Fruit fly (Drosophila melanogaster): Measurements from ENCODE around the gene CG10631.

Gene CG10631

DNA sequence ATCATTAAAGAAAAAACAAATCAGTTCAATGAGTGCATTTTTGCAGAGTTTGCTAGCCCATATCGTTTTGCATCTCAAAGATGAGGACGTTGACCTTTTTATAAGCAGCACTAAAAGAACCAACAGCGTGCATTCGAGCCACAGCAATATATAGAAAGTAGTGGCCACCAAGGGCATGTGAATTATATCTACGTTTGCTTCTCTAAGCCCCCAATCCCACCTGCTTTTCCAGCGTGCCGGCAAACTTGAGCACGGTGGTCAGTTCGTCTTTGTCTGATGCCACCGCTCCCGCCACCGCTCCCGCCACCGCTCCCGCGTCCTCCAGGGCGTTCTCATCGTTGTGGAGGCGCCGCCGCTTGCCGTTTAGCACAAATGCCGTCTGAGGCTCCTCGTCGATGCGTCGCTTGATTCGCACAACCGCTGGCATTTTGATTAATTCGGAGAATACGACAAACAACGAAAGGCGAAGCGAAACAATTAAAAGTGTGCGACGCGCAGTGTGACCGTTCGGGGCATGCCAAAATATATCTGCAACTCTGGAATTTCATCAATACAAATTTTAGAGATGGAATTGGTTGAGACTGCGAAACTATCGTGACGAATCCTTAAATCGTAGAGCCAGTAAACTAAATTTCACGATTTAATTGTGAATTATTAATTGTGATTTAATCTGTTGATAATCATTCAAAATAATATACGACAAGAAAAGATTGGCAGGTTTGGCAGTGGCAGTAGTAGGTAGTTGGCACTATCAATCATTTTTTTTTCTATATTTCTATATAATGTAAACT is 38.8 kb upstream of the CG10631 start (continued):
- TF ChIP-seq CG15479 (GFP tag; optimal IDR thresholded peaks at IDR 0.05): no peak
- TF ChIP-seq Med (GFP tag): peak; percentile 80
- peak; percentile 35 for TF ChIP-seq Dek (tag; optimal IDR thresholded peaks at IDR 0.05)
- peak; percentile 11 for TF ChIP-seq crc (GFP tag; optimal IDR thresholded peaks at IDR 0.05)
- peak; percentile 42; the same call in 1 of the 3 replicates for TF ChIP-seq ase (GFP tag; IDR thresholded peaks at IDR 0.05)
- peak; percentile 11 for TF ChIP-seq Mes4 (GFP tag; optimal IDR thresholded peaks at IDR 0.05)
- TF ChIP-seq Dp (GFP tag; optimal IDR thresholded peaks at IDR 0.05): peak; percentile 55
- TF ChIP-seq CG12942 (GFP tag; optimal IDR thresholded peaks at IDR 0.05): no peak
- TF ChIP-seq CG31388 (GFP tag; optimal IDR thresholded peaks at IDR 0.05): no peak
- no peak for TF ChIP-seq CG12744 (GFP tag; optimal IDR thresholded peaks at IDR 0.05)
- peak; percentile 11; the same call in 2 of the 3 replicates for TF ChIP-seq zfh1 (GFP tag; IDR thresholded peaks at IDR 0.05)
- no peak for TF ChIP-seq CG1647 (GFP tag; optimal IDR thresholded peaks at IDR 0.05)
- TF ChIP-seq kni (GFP tag; optimal IDR thresholded peaks at IDR 0.05): no peak
- peak; percentile 87 for TF ChIP-seq CG13287 (GFP tag; IDR thresholded peaks at IDR 0.05; ENCODE audit: partially characterized antibody)
- TF ChIP-seq ttk (GFP tag; IDR thresholded peaks at IDR 0.05): no peak
- TF ChIP-seq tup (GFP tag; optimal IDR thresholded peaks at IDR 0.05): peak; percentile 34
- no peak for TF ChIP-seq CG31224 (GFP tag; IDR thresholded peaks at IDR 0.05)
- no peak for TF ChIP-seq ro (GFP tag; IDR thresholded peaks at IDR 0.05)
- TF ChIP-seq CG2116 (GFP tag; optimal IDR thresholded peaks at IDR 0.05): peak; percentile 92
- peak; percentile 36 for TF ChIP-seq Side (GFP tag; optimal IDR thresholded peaks at IDR 0.05)
- peak; percentile 42 for TF ChIP-seq CG4820 (GFP tag; optimal IDR thresholded peaks at IDR 0.05)
- TF ChIP-seq CG32532 (GFP tag; IDR thresholded peaks at IDR 0.05): peak; percentile 65
- peak; percentile 65 for TF ChIP-seq lilli (GFP tag; optimal IDR thresholded peaks at IDR 0.05)
- peak; percentile 12; the same call in 1 of the 3 replicates for TF ChIP-seq ken (GFP tag; IDR thresholded peaks at IDR 0.05)
- TF ChIP-seq unpg (GFP tag; optimal IDR thresholded peaks at IDR 0.05): no peak
- TF ChIP-seq CG42726 (GFP tag; IDR thresholded peaks at IDR 0.05; ENCODE audit: partially characterized antibody): peak; percentile 75; the same call in 1 of the 2 replicates
- TF ChIP-seq CG6689 (GFP tag; IDR thresholded peaks at IDR 0.05): no peak
- TF ChIP-seq caup (GFP tag; optimal IDR thresholded peaks at IDR 0.05; ENCODE audit: severe bottlenecking): no peak
- peak; percentile 66 for TF ChIP-seq CG15514 (GFP tag; optimal IDR thresholded peaks at IDR 0.05)
- peak in 1 of 3 experiments; percentile 48 for TF ChIP-seq lola (GFP tag; optimal IDR thresholded peaks at IDR 0.05)
- TF ChIP-seq NfI (GFP tag; optimal IDR thresholded peaks at IDR 0.05): peak; percentile 35
- peak; percentile 74 for TF ChIP-seq CG8281 (tag; optimal IDR thresholded peaks at IDR 0.05)
- no peak for TF ChIP-seq tap (tag; optimal IDR thresholded peaks at IDR 0.05)
- TF ChIP-seq Sry-β (GFP tag; optimal IDR thresholded peaks at IDR 0.05): no peak
- TF ChIP-seq Hmr (GFP tag; optimal IDR thresholded peaks at IDR 0.05): peak; percentile 50
- peak; percentile 84 for TF ChIP-seq Lhr (GFP tag; optimal IDR thresholded peaks at IDR 0.05)
- peak; percentile 43 to 45 for TF ChIP-seq dpn (GFP tag; optimal IDR thresholded peaks at IDR 0.05)
- TF ChIP-seq ac (GFP tag; optimal IDR thresholded peaks at IDR 0.05): no peak
- TF ChIP-seq odd (GFP tag; optimal IDR thresholded peaks at IDR 0.05): no peak
- TF ChIP-seq aop (GFP tag; IDR thresholded peaks at IDR 0.05): no peak
- TF ChIP-seq sug (tag; optimal IDR thresholded peaks at IDR 0.05): peak; percentile 31
- peak; percentile 71 for TF ChIP-seq Doc3 (GFP tag; IDR thresholded peaks at IDR 0.05; ENCODE audit: partially characterized antibody)
- no peak; the same call in 2 of the 3 replicates for TF ChIP-seq CG11695 (GFP tag; IDR thresholded peaks at IDR 0.05)
- no peak for TF ChIP-seq CG8478 (optimal IDR thresholded peaks at IDR 0.05)
- no peak for TF ChIP-seq Jarid2 (GFP tag; optimal IDR thresholded peaks at IDR 0.05)
- peak; percentile 66 for TF ChIP-seq CG30403 (GFP tag; optimal IDR thresholded peaks at IDR 0.05)
- no peak for TF ChIP-seq Six4 (GFP tag; optimal IDR thresholded peaks at IDR 0.05)
- peak; percentile 29 for TF ChIP-seq CG15696 (tag; optimal IDR thresholded peaks at IDR 0.05)
